Worm (Caenorhabditis elegans) whole organism, L4/young adult: Measurements from ENCODE around the gene dod-22.

Experiments
- W03F9.2 ChIP-seq: fragments of 150-350 bp; optimal IDR thresholded peaks from 2 replicates; lab custom pipeline; 2014; ENCODE audit warnings: missing biosample characterization, missing genetic modification characterization
- dao-5 ChIP-seq: sonication (generic microtip); optimal IDR thresholded peaks from 2 replicates; lab custom pipeline; 2016; ENCODE audit warnings: missing genotype, missing genetic modification characterization, moderate library complexity, missing compliant biosample characterization
- him-1 ChIP-seq: sonication (generic microtip); optimal IDR thresholded peaks from 2 replicates; lab custom pipeline; 2016; ENCODE audit warnings: missing genotype, missing genetic modification reagents, missing genetic modification characterization, missing compliant biosample characterization

ce11 chrIV:12946488-12946887 lies 18.7 kb upstream of the dod-22 start, which contains the start of gene F55G11.1:
- TF ChIP-seq him-1 (tag; lab: Kevin White, UChicago) (no peak), W03F9.2 (tag; lab: Kevin White, UChicago) (no peak), dao-5 (no peak)
